Worm (Caenorhabditis elegans): ENCODE results near the gene F54D5.3.
A peak's percentile ranks its signal among the peaks of the same experiment; 100 is the strongest.

The F54D5.3 gene

ce11 chrII:11571260-11571854, at the start of gene F54D5.3:
TSS of gene F54D5.3 (plus strand) at chrII:11571805.
- no peak for TF ChIP-seq W03F9.2 (tag; optimal IDR thresholded peaks at IDR 0.05)
- no peak for TF ChIP-seq dao-5 (tag; optimal IDR thresholded peaks at IDR 0.05)
- TF ChIP-seq him-1 (tag; optimal IDR thresholded peaks at IDR 0.05) = no peak

ce11 chrII:11526954-11527353, 44.7 kb upstream of the F54D5.3 start, which contains the start of gene age-1:
TSS of gene age-1 (minus strand) at chrII:11527054.
- TF ChIP-seq W03F9.2 (tag; optimal IDR thresholded peaks at IDR 0.05) (no peak), him-1 (tag; optimal IDR thresholded peaks at IDR 0.05) (no peak), dao-5 (tag; optimal IDR thresholded peaks at IDR 0.05) (no peak)

ce11 chrII:11533716-11534115, 37.9 kb upstream of the F54D5.3 start, which contains the start of gene mdt-8:
TSS of gene mdt-8 (minus strand) at chrII:11533816.
- no peak for TF ChIP-seq W03F9.2 (tag; optimal IDR thresholded peaks at IDR 0.05)
- TF ChIP-seq dao-5 (tag; optimal IDR thresholded peaks at IDR 0.05) = no peak
- no peak for TF ChIP-seq him-1 (tag; optimal IDR thresholded peaks at IDR 0.05)

ce11 chrII:11534429-11535099, 37.0 kb upstream of the F54D5.3 start, which contains the start of gene Y62F5A.12:
TSS of gene Y62F5A.12 (minus strand) at chrII:11534479.
- TF ChIP-seq W03F9.2 (tag; optimal IDR thresholded peaks at IDR 0.05) (peak; percentile 57), him-1 (tag; optimal IDR thresholded peaks at IDR 0.05) (peak; percentile 62)

ce11 chrII:11535429-11535828, 36.2 kb upstream of the F54D5.3 start:
- TF ChIP-seq dao-5 (tag; optimal IDR thresholded peaks at IDR 0.05) (no peak), W03F9.2 (tag; optimal IDR thresholded peaks at IDR 0.05) (no peak), him-1 (tag; optimal IDR thresholded peaks at IDR 0.05) (no peak)

ce11 chrII:11535924-11536323, 35.7 kb upstream of the F54D5.3 start:
- TF ChIP-seq him-1 (tag; optimal IDR thresholded peaks at IDR 0.05) (no peak), W03F9.2 (tag; optimal IDR thresholded peaks at IDR 0.05) (no peak), dao-5 (tag; optimal IDR thresholded peaks at IDR 0.05) (no peak)

ce11 chrII:11536505-11536904, 35.1 kb upstream of the F54D5.3 start:
- TF ChIP-seq him-1 (tag; optimal IDR thresholded peaks at IDR 0.05) (no peak), W03F9.2 (tag; optimal IDR thresholded peaks at IDR 0.05) (no peak), dao-5 (tag; optimal IDR thresholded peaks at IDR 0.05) (no peak)

- TF ChIP-seq dao-5 (tag; optimal IDR thresholded peaks at IDR 0.05) (no peak), W03F9.2 (tag; optimal IDR thresholded peaks at IDR 0.05) (no peak)
Observed at ce11 chrII:11537115-11537514, 34.5 kb upstream of the F54D5.3 start.

ce11 chrII:11537606-11538016, 34.0 kb upstream of the F54D5.3 start:
- no peak for TF ChIP-seq W03F9.2 (tag; optimal IDR thresholded peaks at IDR 0.05)
- TF ChIP-seq him-1 (tag; optimal IDR thresholded peaks at IDR 0.05) = no peak
- TF ChIP-seq dao-5 (tag; optimal IDR thresholded peaks at IDR 0.05) = no peak

ce11 chrII:11538741-11539140, 32.9 kb upstream of the F54D5.3 start, which contains the start of gene Y62F5A.9:
TSS of gene Y62F5A.9 (minus strand) at chrII:11538841.
- TF ChIP-seq him-1 (tag; optimal IDR thresholded peaks at IDR 0.05) (no peak), dao-5 (tag; optimal IDR thresholded peaks at IDR 0.05) (no peak), W03F9.2 (tag; optimal IDR thresholded peaks at IDR 0.05) (no peak)

- TF ChIP-seq dao-5 (tag; optimal IDR thresholded peaks at IDR 0.05) = no peak
- TF ChIP-seq W03F9.2 (tag; optimal IDR thresholded peaks at IDR 0.05) = no peak
- no peak for TF ChIP-seq him-1 (tag; optimal IDR thresholded peaks at IDR 0.05)
Observed at ce11 chrII:11542385-11542784, 29.2 kb upstream of the F54D5.3 start, which contains the start of gene gtf-2E2. TSS of gene gtf-2E2 (minus strand) at chrII:11542495.

- no peak for TF ChIP-seq him-1 (tag; optimal IDR thresholded peaks at IDR 0.05)
- TF ChIP-seq dao-5 (tag; optimal IDR thresholded peaks at IDR 0.05) = no peak
- TF ChIP-seq W03F9.2 (tag; optimal IDR thresholded peaks at IDR 0.05) = no peak
Observed at ce11 chrII:11542958-11543357, 28.6 kb upstream of the F54D5.3 start.

ce11 chrII:11544714-11545113, 26.9 kb upstream of the F54D5.3 start, which contains the start of gene F54D5.9:
TSS of gene F54D5.9 (minus strand) at chrII:11544828.
- TF ChIP-seq W03F9.2 (tag; optimal IDR thresholded peaks at IDR 0.05) = no peak

- peak; percentile 36 for TF ChIP-seq dao-5 (tag; optimal IDR thresholded peaks at IDR 0.05)
- TF ChIP-seq him-1 (tag; optimal IDR thresholded peaks at IDR 0.05) = peak; percentile 73
- TF ChIP-seq W03F9.2 (tag; optimal IDR thresholded peaks at IDR 0.05) = peak; percentile 83
Observed at ce11 chrII:11545299-11545951, 26.2 kb upstream of the F54D5.3 start, which contains the start of gene dnj-13. TSS of gene dnj-13 (plus strand) at chrII:11545701.

All from whole organism, L4/young adult.